Fruit fly (Drosophila melanogaster): ENCODE data around the gene CG3505.

- no peak for TF ChIP-seq OdsH (GFP tag; optimal IDR thresholded peaks at IDR 0.05)
- no peak for TF ChIP-seq Sp1 (GFP tag; optimal IDR thresholded peaks at IDR 0.05)
- TF ChIP-seq fru (GFP tag; optimal IDR thresholded peaks at IDR 0.05): peak; percentile 31
- TF ChIP-seq lola (GFP tag; optimal IDR thresholded peaks at IDR 0.05): no peak
- TF ChIP-seq dmrt93B (GFP tag; optimal IDR thresholded peaks at IDR 0.05): no peak
- TF ChIP-seq Abd-B (GFP tag; optimal IDR thresholded peaks at IDR 0.05): no peak
Measured at dm6 chr3R:14624671-14625070, 32.6 kb upstream of the CG3505 start.

Data from whole organism, wandering third instar larva.